Worm (Caenorhabditis elegans) whole organism, mixed stage, embryonic: Measurements from ENCODE around the gene cosa-1.
A peak's percentile ranks its signal among the peaks of the same experiment; 100 is the strongest.

Experiments used
- M03D4.4 ChIP-seq: sonication (generic microtip); optimal IDR thresholded peaks from 2 replicates; lab custom pipeline; 2017; ENCODE audit warnings: mild to moderate bottlenecking, missing genetic modification characterization, missing compliant biosample characterization
- blmp-1 ChIP-seq: fragments of 150-350 bp; optimal IDR thresholded peaks from 2 replicates; lab custom pipeline; 2014; ENCODE audit warnings: missing biosample characterization, missing genetic modification characterization
- ceh-39 ChIP-seq: fragments of 150-350 bp; optimal IDR thresholded peaks from 2 replicates; lab custom pipeline; 2014; ENCODE audit warnings: missing biosample characterization, missing genetic modification characterization
- ceh-43 ChIP-seq: fragments of 200-800 bp; sonication (Bioruptor generic); optimal IDR thresholded peaks from 2 replicates; lab custom pipeline; 2018; ENCODE audit warnings: mild to moderate bottlenecking, missing genetic modification characterization, moderate library complexity, missing compliant biosample characterization
- ceh-83 ChIP-seq: fragments of 200-800 bp; sonication (Bioruptor generic); optimal IDR thresholded peaks from 2 replicates; lab custom pipeline; 2018; ENCODE audit warnings: mild to moderate bottlenecking, missing genetic modification characterization, missing compliant biosample characterization
- ces-1 ChIP-seq: fragments of 150-350 bp; optimal IDR thresholded peaks from 2 replicates; lab custom pipeline; 2014; ENCODE audit warnings: missing biosample characterization, missing genetic modification reagents, missing genetic modification characterization
- cnd-1 ChIP-seq: fragments of 200-800 bp; sonication (Bioruptor generic); optimal IDR thresholded peaks from 2 replicates; lab custom pipeline; 2018; ENCODE audit warnings: mild to moderate bottlenecking, missing genetic modification characterization, missing compliant biosample characterization
- drap-1 ChIP-seq: fragments of 200-800 bp; sonication (Bioruptor generic); optimal IDR thresholded peaks from 3 replicates; lab custom pipeline; 2018; ENCODE audit warnings: mild to moderate bottlenecking, missing genetic modification characterization, missing compliant biosample characterization
- elt-1 ChIP-seq: sonication (generic microtip); optimal IDR thresholded peaks from 2 replicates; lab custom pipeline; 2017; ENCODE audit warnings: missing genetic modification characterization, mild to moderate bottlenecking, missing compliant biosample characterization, antibody characterized with exemption, moderate library complexity, borderline replicate concordance; ENCODE audit not compliant: insufficient read depth
- elt-3 ChIP-seq: fragments of 150-350 bp; optimal IDR thresholded peaks from 2 replicates; lab custom pipeline; 2014; ENCODE audit warnings: missing biosample characterization, missing genetic modification characterization
- lin-13 ChIP-seq: fragments of 150-350 bp; optimal IDR thresholded peaks from 2 replicates; lab custom pipeline; 2014; ENCODE audit warnings: missing biosample characterization, missing genetic modification characterization
- lin-32 ChIP-seq: fragments of 200-800 bp; sonication (Bioruptor generic); optimal IDR thresholded peaks from 2 replicates; lab custom pipeline; 2018; ENCODE audit warnings: mild to moderate bottlenecking, missing genetic modification characterization, missing compliant biosample characterization
- lsy-2 ChIP-seq: fragments of 150-350 bp; optimal IDR thresholded peaks from 2 replicates; lab custom pipeline; 2014; ENCODE audit warnings: missing biosample characterization, missing genetic modification characterization
- mab-5 ChIP-seq: fragments of 150-350 bp; optimal IDR thresholded peaks from 2 replicates; lab custom pipeline; 2014; ENCODE audit warnings: missing biosample characterization, missing genetic modification characterization
- mep-1 ChIP-seq: fragments of 150-350 bp; optimal IDR thresholded peaks from 2 replicates; lab custom pipeline; 2017; ENCODE audit warnings: missing biosample characterization, missing genetic modification reagents, missing genetic modification characterization, inconsistent platforms
- mls-2 ChIP-seq: sonication (generic microtip); optimal IDR thresholded peaks from 2 replicates; lab custom pipeline; 2016; ENCODE audit warnings: mild to moderate bottlenecking, missing genetic modification characterization, moderate library complexity, missing compliant biosample characterization
- nhr-12 ChIP-seq: fragments of 150-350 bp; optimal IDR thresholded peaks from 2 replicates; lab custom pipeline; 2014; ENCODE audit warnings: missing biosample characterization, missing genetic modification characterization
- nhr-2 ChIP-seq: fragments of 150-350 bp; optimal IDR thresholded peaks from 2 replicates; lab custom pipeline; 2014; ENCODE audit warnings: missing biosample characterization, missing genetic modification characterization
- nhr-76 ChIP-seq: sonication (generic microtip); optimal IDR thresholded peaks from 2 replicates; lab custom pipeline; 2017; ENCODE audit warnings: missing biosample characterization, missing genetic modification characterization
- pha-4 ChIP-seq: fragments of 150-350 bp; optimal IDR thresholded peaks from 2 replicates; lab custom pipeline; 2018; ENCODE audit warnings: missing biosample characterization, missing genetic modification reagents, missing genetic modification characterization
- sem-2 ChIP-seq: fragments of 200-800 bp; sonication (Bioruptor generic); optimal IDR thresholded peaks from 2 replicates; lab custom pipeline; 2018; ENCODE audit warnings: mild to moderate bottlenecking, missing genetic modification characterization, missing compliant biosample characterization
- snpc-4 ChIP-seq: fragments of 150-350 bp; optimal IDR thresholded peaks from 2 replicates; lab custom pipeline; 2014; ENCODE audit warnings: missing biosample characterization, missing genetic modification characterization
- sptf-1 ChIP-seq: sonication (generic microtip); optimal IDR thresholded peaks from 2 replicates; lab custom pipeline; 2017; ENCODE audit warnings: mild to moderate bottlenecking, missing genetic modification characterization, moderate library complexity, missing compliant biosample characterization
- tbx-8 ChIP-seq: fragments of 200-800 bp; sonication (Bioruptor generic); optimal IDR thresholded peaks from 2 replicates; lab custom pipeline; 2018; ENCODE audit warnings: mild to moderate bottlenecking, missing genetic modification characterization, moderate library complexity, missing compliant biosample characterization
- unc-120 ChIP-seq: sonication (generic microtip); optimal IDR thresholded peaks from 2 replicates; lab custom pipeline; 2017; ENCODE audit warnings: missing genetic modification characterization, missing compliant biosample characterization; ENCODE audit not compliant: poor library complexity, severe bottlenecking
- unc-39 ChIP-seq: fragments of 150-350 bp; optimal IDR thresholded peaks from 2 replicates; lab custom pipeline; 2014; ENCODE audit warnings: missing biosample characterization, missing genetic modification characterization
- unc-62 ChIP-seq: fragments of 150-350 bp; optimal IDR thresholded peaks from 2 replicates; lab custom pipeline; 2014; ENCODE audit warnings: missing biosample characterization, missing genetic modification reagents, missing genetic modification characterization
- zip-8 ChIP-seq: fragments of 150-350 bp; optimal IDR thresholded peaks from 2 replicates; lab custom pipeline; 2014; ENCODE audit warnings: missing biosample characterization, missing genetic modification characterization
- ztf-11 ChIP-seq: fragments of 150-350 bp; optimal IDR thresholded peaks from 2 replicates; lab custom pipeline; 2014; ENCODE audit warnings: missing biosample characterization, missing genetic modification characterization

cosa-1 gene

DNA sequence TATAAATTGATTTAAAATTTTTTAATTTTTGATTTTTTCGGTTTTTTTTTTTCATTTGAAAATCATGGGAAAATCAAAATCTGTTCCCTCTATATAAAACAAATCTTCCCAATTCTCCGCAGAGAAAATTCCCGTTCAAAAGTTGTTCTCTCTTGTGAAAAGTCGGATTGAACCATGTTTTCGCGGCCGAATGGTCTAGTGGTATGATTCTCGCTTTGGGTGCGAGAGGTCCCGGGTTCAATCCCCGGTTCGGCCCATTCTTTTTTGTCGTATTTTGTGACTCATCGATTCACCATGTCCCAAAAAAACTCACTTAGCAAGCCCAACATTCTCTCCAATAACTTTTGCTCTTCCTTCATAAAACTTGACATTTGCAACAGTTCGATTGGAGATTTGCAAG is 14.4 kb upstream of the cosa-1 start:
- no peak for TF ChIP-seq ztf-11 (tag; lab: Kevin White, UChicago)
- no peak for TF ChIP-seq ceh-43
- TF ChIP-seq nhr-2 (tag; lab: Kevin White, UChicago): no peak
- no peak for TF ChIP-seq lin-13 (tag; lab: Kevin White, UChicago)

DNA sequence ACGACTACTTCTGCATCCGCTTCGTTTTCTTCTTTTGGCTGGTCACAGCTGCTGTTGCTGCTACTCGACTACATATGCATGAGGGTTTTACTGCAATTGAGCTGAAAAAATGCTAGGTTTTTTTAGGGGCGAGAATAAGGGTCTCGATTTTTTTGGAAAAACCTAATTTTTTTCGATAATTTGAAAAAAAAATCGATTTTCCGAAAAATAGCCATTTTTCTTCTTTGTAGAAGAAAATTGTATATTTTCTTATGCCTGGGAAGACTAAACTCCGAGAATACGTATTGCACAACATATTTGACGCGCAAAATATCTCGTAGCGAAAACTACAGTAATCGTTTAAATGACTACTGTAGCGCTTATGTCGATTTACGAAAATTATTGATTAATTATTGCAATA is 9.4 kb upstream of the cosa-1 start, which contains the start of gene tmem-132:
TSS of gene tmem-132 (minus strand) at position 101 of the 400 bp plus-strand sequence.
- TF ChIP-seq nhr-2 (tag; lab: Kevin White, UChicago): no peak
- TF ChIP-seq elt-3: no peak
- no peak for TF ChIP-seq ztf-11 (tag; lab: Kevin White, UChicago)
- TF ChIP-seq snpc-4 (tag; lab: Kevin White, UChicago): no peak
- no peak for TF ChIP-seq nhr-76
- TF ChIP-seq drap-1: no peak
- TF ChIP-seq ces-1: peak; percentile 2
- TF ChIP-seq tbx-8 (GFP tag; lab: Kevin White, UChicago): no peak
- no peak for TF ChIP-seq lin-32 (GFP tag; lab: Kevin White, UChicago)

DNA sequence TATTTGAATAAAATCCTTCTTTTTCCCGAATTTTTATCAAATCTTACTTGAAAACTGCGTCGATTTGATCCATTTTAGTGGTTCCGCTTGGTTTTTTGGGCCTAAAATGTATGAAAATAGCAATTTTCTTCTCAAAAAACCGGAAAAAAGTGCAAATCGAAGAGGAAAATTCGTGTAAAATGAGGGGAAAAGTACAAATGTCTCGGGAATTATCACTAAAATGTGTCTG is 1.0 kb upstream of the cosa-1 start, which contains the start of gene Y71H2AM.11:
TSS of gene Y71H2AM.11 (minus strand) at position 101 of the 229 bp plus-strand sequence.
- TF ChIP-seq cnd-1 (tag; lab: Kevin White, UChicago) (no peak), mls-2 (no peak), ceh-39 (tag; lab: Kevin White, UChicago) (no peak), lin-32 (GFP tag; lab: Kevin White, UChicago) (no peak), elt-1 (no peak), zip-8 (tag; lab: Kevin White, UChicago) (no peak), sem-2 (GFP tag; lab: Kevin White, UChicago) (no peak), lin-13 (tag; lab: Kevin White, UChicago) (no peak), sptf-1 (tag; lab: Kevin White, UChicago) (no peak), unc-120 (tag; lab: Kevin White, UChicago) (no peak)

DNA sequence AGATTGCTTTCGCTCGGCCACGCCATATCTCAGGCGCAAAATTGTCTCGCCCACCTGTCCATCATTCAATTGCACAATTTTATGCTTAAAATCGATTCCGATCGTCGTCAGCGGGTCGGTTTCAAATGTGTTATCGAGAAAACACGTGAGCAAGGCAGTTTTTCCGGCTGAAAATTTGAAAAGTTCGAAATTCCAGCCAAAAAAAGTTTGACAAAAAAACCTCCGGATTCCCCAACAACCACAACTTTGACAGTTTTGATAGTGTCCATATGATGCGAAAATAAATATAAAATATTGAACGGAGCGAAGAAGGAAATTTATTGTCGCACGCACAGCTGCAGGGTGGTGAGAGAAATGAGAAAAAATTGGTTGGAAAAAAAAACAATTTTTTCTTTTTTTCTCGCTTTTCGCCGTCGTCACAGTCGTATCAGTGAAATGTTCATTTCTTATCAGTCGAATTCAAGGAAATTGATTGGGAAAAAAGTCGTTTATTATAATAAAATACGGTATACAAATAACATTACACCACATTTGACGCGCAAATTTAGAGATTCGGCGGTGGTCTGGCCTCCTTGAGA is 7.8 kb downstream of the cosa-1 start, which contains the start of gene Y71H2AM.12:
TSS of gene Y71H2AM.12 (minus strand) at position 486 of the 578 bp plus-strand sequence.
- TF ChIP-seq sem-2 (GFP tag; lab: Kevin White, UChicago) (no peak), elt-3 (no peak), lsy-2 (tag; lab: Kevin White, UChicago) (no peak), pha-4 (tag; lab: Kevin White, UChicago) (no peak), lin-13 (tag; lab: Kevin White, UChicago) (no peak), blmp-1 (no peak), ceh-39 (tag; lab: Kevin White, UChicago) (no peak), sptf-1 (tag; lab: Kevin White, UChicago) (no peak), zip-8 (tag; lab: Kevin White, UChicago) (no peak), ces-1 (no peak)

DNA sequence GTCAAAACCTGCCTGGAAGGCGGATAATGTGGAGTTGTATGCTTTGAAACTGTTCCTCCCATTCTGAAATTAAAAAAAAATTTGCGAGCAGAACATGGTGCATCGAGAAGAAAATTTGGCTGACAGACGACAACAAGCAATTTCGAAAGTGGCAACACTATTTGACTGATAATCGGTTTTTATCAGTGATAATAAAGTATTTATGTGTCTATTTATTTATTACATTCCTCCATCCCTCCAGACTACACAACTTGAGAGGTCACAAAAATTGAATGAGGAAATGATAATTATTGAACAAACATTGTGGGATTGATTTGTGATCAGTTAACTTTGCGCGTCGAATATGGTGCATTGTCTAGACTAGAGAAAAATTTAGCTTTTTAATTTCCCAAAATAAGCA is 13.6 kb downstream of the cosa-1 start, which contains the start of gene cest-25:
TSS of gene cest-25 (minus strand) at position 63 of the 400 bp plus-strand sequence.
- TF ChIP-seq zip-8 (tag; lab: Kevin White, UChicago) (no peak), mep-1 (tag; lab: Kevin White, UChicago) (no peak), blmp-1 (no peak), snpc-4 (tag; lab: Kevin White, UChicago) (no peak), elt-1 (no peak), cnd-1 (tag; lab: Kevin White, UChicago) (no peak), ceh-83 (no peak), drap-1 (no peak), nhr-2 (tag; lab: Kevin White, UChicago) (no peak), nhr-12 (tag; lab: Kevin White, UChicago) (no peak), lsy-2 (tag; lab: Kevin White, UChicago) (no peak), sem-2 (GFP tag; lab: Kevin White, UChicago) (no peak), unc-62 (GFP tag; lab: Kevin White, UChicago) (no peak), pha-4 (tag; lab: Kevin White, UChicago) (no peak), lin-13 (tag; lab: Kevin White, UChicago) (no peak)

DNA sequence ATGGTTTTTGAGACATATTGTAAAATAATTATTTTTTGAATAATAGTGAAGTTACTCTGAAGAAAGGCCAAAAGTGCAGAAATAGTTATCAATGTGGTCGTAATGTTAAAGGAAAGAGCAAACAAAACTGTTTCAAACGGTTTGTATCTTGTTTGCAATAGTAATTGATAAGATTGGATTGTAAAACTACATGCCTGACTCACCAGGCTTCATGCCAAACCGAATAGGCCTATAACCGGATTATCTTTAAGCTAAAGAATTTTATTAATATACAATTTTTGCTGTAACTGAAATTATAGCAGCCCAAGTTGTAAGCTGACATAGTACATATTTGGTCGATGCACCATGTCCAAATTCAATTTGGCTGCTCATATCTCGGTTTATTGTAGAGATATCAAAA is 20.6 kb downstream of the cosa-1 start, which contains the start of gene Y71H2AM.14:
TSS of gene Y71H2AM.14 (minus strand) at position 101 of the 400 bp plus-strand sequence.
- TF ChIP-seq M03D4.4 (tag; lab: Kevin White, UChicago) (no peak), lin-32 (GFP tag; lab: Kevin White, UChicago) (no peak), snpc-4 (tag; lab: Kevin White, UChicago) (no peak), ceh-43 (no peak), ztf-11 (tag; lab: Kevin White, UChicago) (no peak), lin-13 (tag; lab: Kevin White, UChicago) (no peak), mls-2 (no peak), drap-1 (no peak), unc-39 (tag; lab: Kevin White, UChicago) (no peak), elt-1 (no peak), mab-5 (tag; lab: Kevin White, UChicago) (no peak)
